Worm (Caenorhabditis elegans) whole organism, L3 larva: ENCODE measurements around the gene T10D4.7.

Experiments
- R02D3.7 ChIP-seq: fragments of 150-350 bp; optimal IDR thresholded peaks from 2 replicates; lab custom pipeline; 2014; ENCODE audit warnings: missing biosample characterization, missing genetic modification characterization
- ZK546.5 ChIP-seq: sonication (generic microtip); optimal IDR thresholded peaks from 2 replicates; lab custom pipeline; 2017; ENCODE audit warnings: missing biosample characterization, missing genetic modification characterization
- aly-2 ChIP-seq: fragments of 150-350 bp; optimal IDR thresholded peaks from 2 replicates; lab custom pipeline; 2014; ENCODE audit warnings: missing biosample characterization, missing genetic modification characterization
- ama-1 ChIP-seq: fragments of 150-350 bp; optimal IDR thresholded peaks from 2 replicates; lab custom pipeline; 2018
- ceh-28 ChIP-seq: fragments of 150-350 bp; optimal IDR thresholded peaks from 2 replicates; lab custom pipeline; 2014; ENCODE audit warnings: missing biosample characterization, missing genetic modification reagents, missing genetic modification characterization
- ceh-82 ChIP-seq: fragments of 150-350 bp; optimal IDR thresholded peaks from 2 replicates; lab custom pipeline; 2014; ENCODE audit warnings: missing biosample characterization, missing genetic modification characterization
- ceh-9 ChIP-seq: sonication (generic microtip); optimal IDR thresholded peaks from 2 replicates; lab custom pipeline; 2018; ENCODE audit warnings: missing biosample characterization, missing genetic modification characterization
- egl-27 ChIP-seq: sonication (generic microtip); optimal IDR thresholded peaks from 4 replicates; lab custom pipeline; 2017; ENCODE audit warnings: missing biosample characterization, missing genetic modification reagents, missing genetic modification characterization
- egl-5 ChIP-seq: fragments of 150-350 bp; optimal IDR thresholded peaks from 2 replicates; lab custom pipeline; 2017; ENCODE audit warnings: missing biosample characterization, missing genetic modification reagents, missing genetic modification characterization, inconsistent platforms
- elt-1 ChIP-seq: fragments of 150-350 bp; optimal IDR thresholded peaks from 2 replicates; lab custom pipeline; 2014; ENCODE audit warnings: missing biosample characterization, missing genetic modification characterization
- eor-1 ChIP-seq, 2 experiments: fragments of 150-350 bp; optimal IDR thresholded peaks; 2 replicates each; lab custom pipeline; 2014 to 2018; ENCODE audit warnings: missing biosample characterization in 2 of 2, missing genetic modification characterization in 2 of 2
- fkh-2 ChIP-seq: fragments of 150-350 bp; optimal IDR thresholded peaks from 2 replicates; lab custom pipeline; 2014; ENCODE audit warnings: missing biosample characterization, missing genetic modification reagents, missing genetic modification characterization
- fos-1 ChIP-seq: fragments of 150-350 bp; optimal IDR thresholded peaks from 2 replicates; lab custom pipeline; 2014; ENCODE audit warnings: missing biosample characterization, missing genetic modification characterization
- hmg-11 ChIP-seq: sonication (generic microtip); optimal IDR thresholded peaks from 2 replicates; lab custom pipeline; 2016; ENCODE audit warnings: missing genetic modification characterization, missing compliant biosample characterization
- jun-1 ChIP-seq: fragments of 150-350 bp; optimal IDR thresholded peaks from 2 replicates; lab custom pipeline; 2014; ENCODE audit warnings: missing biosample characterization, missing genetic modification reagents, missing genetic modification characterization
- lin-15B ChIP-seq: fragments of 150-350 bp; optimal IDR thresholded peaks from 2 replicates; lab custom pipeline; 2014; ENCODE audit warnings: missing biosample characterization, missing genetic modification characterization
- lin-39 ChIP-seq: fragments of 150-350 bp; optimal IDR thresholded peaks from 2 replicates; lab custom pipeline; 2018; ENCODE audit warnings: missing biosample characterization, missing genetic modification reagents, missing genetic modification characterization
- mdl-1 ChIP-seq: fragments of 150-350 bp; optimal IDR thresholded peaks from 2 replicates; lab custom pipeline; 2014; ENCODE audit warnings: missing biosample characterization, missing genetic modification characterization
- mml-1 ChIP-seq: fragments of 150-350 bp; sonication (generic microtip); optimal IDR thresholded peaks from 3 replicates; lab custom pipeline; 2014; ENCODE audit warnings: missing biosample characterization, missing genetic modification characterization
- nfya-1 ChIP-seq: sonication (generic microtip); optimal IDR thresholded peaks from 2 replicates; lab custom pipeline; 2017; ENCODE audit warnings: missing genetic modification characterization, mild to moderate bottlenecking, missing compliant biosample characterization, antibody characterized with exemption, moderate library complexity; ENCODE audit not compliant: insufficient read depth
- nhr-11 ChIP-seq: fragments of 150-350 bp; optimal IDR thresholded peaks from 2 replicates; lab custom pipeline; 2014; ENCODE audit warnings: missing biosample characterization, missing genetic modification characterization
- nhr-23 ChIP-seq: fragments of 150-350 bp; optimal IDR thresholded peaks from 2 replicates; lab custom pipeline; 2014; ENCODE audit warnings: missing biosample characterization, missing genetic modification reagents, missing genetic modification characterization
- nhr-25 ChIP-seq: sonication (generic microtip); optimal IDR thresholded peaks from 2 replicates; lab custom pipeline; 2017; ENCODE audit warnings: missing biosample characterization, missing genetic modification characterization
- nhr-43 ChIP-seq: sonication (generic microtip); optimal IDR thresholded peaks from 2 replicates; lab custom pipeline; 2016; ENCODE audit warnings: mild to moderate bottlenecking, missing genetic modification characterization, missing compliant biosample characterization; ENCODE audit not compliant: poor library complexity, severe bottlenecking
- nhr-67 ChIP-seq: fragments of 150-350 bp; optimal IDR thresholded peaks from 2 replicates; lab custom pipeline; 2014; ENCODE audit warnings: missing biosample characterization, missing genetic modification characterization
- nhr-76 ChIP-seq: fragments of 150-350 bp; sonication (generic microtip); optimal IDR thresholded peaks from 5 replicates; lab custom pipeline; 2014; ENCODE audit warnings: missing biosample characterization, missing genetic modification characterization
- nhr-77 ChIP-seq: fragments of 150-350 bp; optimal IDR thresholded peaks from 2 replicates; lab custom pipeline; 2014; ENCODE audit warnings: missing biosample characterization, missing genetic modification characterization
- pqm-1 ChIP-seq: fragments of 150-350 bp; optimal IDR thresholded peaks from 2 replicates; lab custom pipeline; 2017; ENCODE audit warnings: missing biosample characterization, missing genetic modification characterization, inconsistent platforms
- sea-2 ChIP-seq: fragments of 150-350 bp; sonication (generic microtip); optimal IDR thresholded peaks from 4 replicates; lab custom pipeline; 2014; ENCODE audit warnings: missing biosample characterization, missing genetic modification reagents, missing genetic modification characterization
- skn-1 ChIP-seq: fragments of 150-350 bp; optimal IDR thresholded peaks from 2 replicates; lab custom pipeline; 2014; ENCODE audit warnings: missing biosample characterization, missing genetic modification characterization
- snpc-4 ChIP-seq: fragments of 150-350 bp; optimal IDR thresholded peaks from 2 replicates; lab custom pipeline; 2014; ENCODE audit warnings: missing biosample characterization, missing genetic modification characterization
- tbx-2 ChIP-seq: sonication (generic microtip); optimal IDR thresholded peaks from 2 replicates; lab custom pipeline; 2016; ENCODE audit warnings: mild to moderate bottlenecking, missing genetic modification characterization, missing compliant biosample characterization
- unc-39 ChIP-seq: sonication (generic microtip); optimal IDR thresholded peaks from 4 replicates; lab custom pipeline; 2017; ENCODE audit warnings: missing biosample characterization, missing genetic modification characterization
- zag-1 ChIP-seq: fragments of 150-350 bp; optimal IDR thresholded peaks from 2 replicates; lab custom pipeline; 2014; ENCODE audit warnings: missing biosample characterization, missing genetic modification characterization
- ztf-4 ChIP-seq: fragments of 150-350 bp; optimal IDR thresholded peaks from 2 replicates; lab custom pipeline; 2014; ENCODE audit warnings: missing biosample characterization, missing genetic modification characterization

T10D4.7 gene

ce11 chrII:3076915-3077314 lies 40.7 kb upstream of the T10D4.7 start, which contains the start of gene Y25C1A.8 (continued):
- TF ChIP-seq egl-27 (tag; lab: Kevin White, UChicago) (no peak), pqm-1 (tag; lab: Kevin White, UChicago) (peak; percentile 32), zag-1 (no peak), R02D3.7 (tag; lab: Kevin White, UChicago) (peak; percentile 83), ceh-82 (tag; lab: Kevin White, UChicago) (peak; percentile 89), nhr-43 (tag; lab: Kevin White, UChicago) (peak; percentile 95), fkh-2 (tag; lab: Kevin White, UChicago) (peak; percentile 35), nhr-23 (tag; lab: Kevin White, UChicago) (peak; percentile 89), ama-1 (lab: Kevin White, UChicago) (peak; percentile 20), snpc-4 (peak; percentile 85), nfya-1 (tag; lab: Kevin White, UChicago) (peak; percentile 96), elt-1 (tag; lab: Kevin White, UChicago) (peak; percentile 71), ceh-9 (tag; lab: Kevin White, UChicago) (no peak), lin-15B (tag; lab: Kevin White, UChicago) (peak; percentile 76), nhr-25 (peak; percentile 80)

- no peak for TF ChIP-seq ztf-4
- TF ChIP-seq mdl-1 (tag; lab: Kevin White, UChicago), result no peak
- no peak for TF ChIP-seq lin-39 (tag; lab: Kevin White, UChicago)
- no peak for TF ChIP-seq skn-1 (tag; lab: Kevin White, UChicago)
- TF ChIP-seq egl-27 (tag; lab: Kevin White, UChicago), result no peak
- no peak for TF ChIP-seq nhr-11 (tag; lab: Kevin White, UChicago)
- no peak for TF ChIP-seq fos-1
- TF ChIP-seq aly-2 (tag; lab: Kevin White, UChicago), result no peak
- TF ChIP-seq nhr-23 (tag; lab: Kevin White, UChicago), result no peak
- no peak for TF ChIP-seq ceh-82 (tag; lab: Kevin White, UChicago)
- no peak for TF ChIP-seq ZK546.5 (tag; lab: Kevin White, UChicago)
- no peak for TF ChIP-seq mml-1
- no peak for TF ChIP-seq ama-1 (lab: Kevin White, UChicago)
- no peak for TF ChIP-seq nhr-43 (tag; lab: Kevin White, UChicago)
- TF ChIP-seq jun-1 (tag; lab: Kevin White, UChicago), result no peak
- TF ChIP-seq, all 47 proteins: peak for 0
Measured at ce11 chrII:3078496-3078895, 39.1 kb upstream of the T10D4.7 start, which contains the start of gene copb-1. copb-1 (plus strand) TSS chrII:3078796.

ce11 chrII:3087134-3087533 lies 30.4 kb upstream of the T10D4.7 start:
- no peak for TF ChIP-seq tbx-2 (tag; lab: Kevin White, UChicago)
- TF ChIP-seq zag-1, result no peak
- no peak for TF ChIP-seq fkh-2 (tag; lab: Kevin White, UChicago)
- no peak for TF ChIP-seq nhr-11 (tag; lab: Kevin White, UChicago)
- TF ChIP-seq mdl-1 (tag; lab: Kevin White, UChicago), result no peak
- TF ChIP-seq egl-27 (tag; lab: Kevin White, UChicago), result no peak
- no peak for TF ChIP-seq sea-2

- no peak for TF ChIP-seq ZK546.5 (tag; lab: Kevin White, UChicago)
Measured at ce11 chrII:3091268-3091667, 26.3 kb upstream of the T10D4.7 start, which contains the start of gene srg-21. srg-21 (minus strand) TSS chrII:3091368.

ce11 chrII:3093352-3093751 lies 24.2 kb upstream of the T10D4.7 start, which contains the start of gene srg-22:
srg-22 (minus strand) TSS chrII:3093452.
- TF ChIP-seq zag-1, result no peak
- TF ChIP-seq ceh-9 (tag; lab: Kevin White, UChicago), result no peak
- no peak for TF ChIP-seq fos-1
- TF ChIP-seq eor-1 (tag; optimal IDR thresholded peaks at IDR 0.05; lab: Kevin White, UChicago), result no peak
- no peak for TF ChIP-seq elt-1 (tag; lab: Kevin White, UChicago)
- TF ChIP-seq egl-5, result no peak

- no peak for TF ChIP-seq ceh-28
- no peak for TF ChIP-seq unc-39 (tag; lab: Kevin White, UChicago)
- TF ChIP-seq fos-1, result no peak
- no peak for TF ChIP-seq nhr-77 (tag; lab: Kevin White, UChicago)
- TF ChIP-seq nhr-25, result no peak
- TF ChIP-seq nhr-67 (tag; lab: Kevin White, UChicago), result no peak
- no peak for TF ChIP-seq ceh-9 (tag; lab: Kevin White, UChicago)
- TF ChIP-seq ZK546.5 (tag; lab: Kevin White, UChicago), result no peak
- TF ChIP-seq ceh-82 (tag; lab: Kevin White, UChicago), result no peak
- TF ChIP-seq hmg-11, result no peak
- TF ChIP-seq nhr-76 (tag; lab: Kevin White, UChicago), result no peak
- no peak for TF ChIP-seq ama-1 (lab: Kevin White, UChicago)
- TF ChIP-seq tbx-2 (tag; lab: Kevin White, UChicago), result no peak
- TF ChIP-seq, all 47 proteins: peak for 0
Measured at ce11 chrII:3096060-3096459, 21.5 kb upstream of the T10D4.7 start, which contains the start of gene srg-23. srg-23 (minus strand) TSS chrII:3096160.
